Fruit fly (Drosophila melanogaster) whole organism, embryonic: ENCODE measurements around the gene janA.

ENCODE experiments used
- ATbp ChIP-seq: fragments of 200-800 bp; sonication (Bioruptor generic); optimal IDR thresholded peaks from 2 replicates; lab custom pipeline; 2017; ENCODE audit warnings: missing biosample characterization, mild to moderate bottlenecking, missing genetic modification characterization, missing genetic modification reagents
- CG10431 ChIP-seq: fragments of 200-800 bp; sonication (Bioruptor generic); optimal IDR thresholded peaks from 3 replicates; lab custom pipeline; 2018; ENCODE audit warnings: missing biosample characterization, mild to moderate bottlenecking, missing genetic modification characterization
- CG12236 ChIP-seq: fragments of 200-800 bp; sonication (Bioruptor generic); optimal IDR thresholded peaks from 2 replicates; lab custom pipeline; 2016; ENCODE audit warnings: missing biosample characterization, missing genetic modification characterization
- CG12391 ChIP-seq: fragments of 200-800 bp; sonication (Bioruptor generic); optimal IDR thresholded peaks from 3 replicates; lab custom pipeline; 2018; ENCODE audit warnings: missing biosample characterization, mild to moderate bottlenecking, missing genetic modification characterization, moderate library complexity
- CG13775 ChIP-seq: fragments of 200-800 bp; sonication (Bioruptor generic); optimal IDR thresholded peaks from 3 replicates; lab custom pipeline; 2017; ENCODE audit warnings: missing biosample characterization, mild to moderate bottlenecking, missing genetic modification characterization
- CG14014 ChIP-seq: fragments of 200-800 bp; sonication (Bioruptor generic); IDR thresholded peaks from 2 replicates; pipeline ENCODE4 v1.3.6; 2022; ENCODE audit warnings: missing biosample characterization, missing genetic modification characterization
- CG14710 ChIP-seq: fragments of 200-800 bp; sonication (Bioruptor generic); optimal IDR thresholded peaks from 3 replicates; lab custom pipeline; 2019; ENCODE audit warnings: missing biosample characterization, mild to moderate bottlenecking, missing genetic modification characterization, moderate library complexity
- CG16813 ChIP-seq: fragments of 200-800 bp; sonication (Bioruptor generic); IDR thresholded peaks from 3 replicates; pipeline ENCODE4 v1.3.6; 2022; ENCODE audit warnings: missing biosample characterization, missing genetic modification characterization; ENCODE audit not compliant: partially characterized antibody
- CG17361 ChIP-seq: fragments of 200-800 bp; sonication (Bioruptor generic); IDR thresholded peaks from 3 replicates; pipeline ENCODE4 v1.3.6; 2022; ENCODE audit warnings: missing biosample characterization, missing genetic modification characterization
- CG18262 ChIP-seq: fragments of 200-800 bp; optimal IDR thresholded peaks from 3 replicates; lab custom pipeline; 2019; ENCODE audit warnings: missing biosample characterization, mild to moderate bottlenecking, missing genetic modification characterization, moderate library complexity
- CG18764 ChIP-seq: fragments of 200-800 bp; sonication (Bioruptor generic); optimal IDR thresholded peaks from 3 replicates; lab custom pipeline; 2016; ENCODE audit warnings: missing biosample characterization, missing genetic modification characterization
- CG2678 ChIP-seq: fragments of 200-800 bp; sonication (Bioruptor generic); optimal IDR thresholded peaks from 3 replicates; lab custom pipeline; 2019; ENCODE audit warnings: missing biosample characterization, mild to moderate bottlenecking, missing genetic modification characterization, moderate library complexity
- CG2712 ChIP-seq: fragments of 200-800 bp; optimal IDR thresholded peaks from 3 replicates; lab custom pipeline; 2019; ENCODE audit warnings: missing biosample characterization, mild to moderate bottlenecking, missing genetic modification characterization, moderate library complexity
- CG31441 ChIP-seq: fragments of 200-800 bp; sonication (Bioruptor generic); IDR thresholded peaks from 2 replicates; pipeline ENCODE4 v1.3.6; 2022; ENCODE audit warnings: missing biosample characterization, missing genetic modification characterization
- CG32532 ChIP-seq: fragments of 200-800 bp; sonication (Bioruptor generic); IDR thresholded peaks from 2 replicates; pipeline ENCODE4 v1.3.6; 2022; ENCODE audit warnings: missing biosample characterization, missing genetic modification characterization
- CG8924 ChIP-seq: fragments of 200-800 bp; optimal IDR thresholded peaks from 3 replicates; lab custom pipeline; 2019; ENCODE audit warnings: missing biosample characterization, mild to moderate bottlenecking, missing genetic modification characterization, moderate library complexity
- Deaf1 ChIP-seq: fragments of 200-800 bp; optimal IDR thresholded peaks from 3 replicates; lab custom pipeline; 2019; ENCODE audit warnings: missing biosample characterization, mild to moderate bottlenecking, missing genetic modification characterization, moderate library complexity
- Eip74EF ChIP-seq, 2 experiments: fragments of 200-800 bp in 1 of 2; fragments of >200 bp in 1 of 2; sonication (Bioruptor generic) in 1 of 2; optimal IDR thresholded peaks; 2 replicates each; lab custom pipeline; 2017 to 2019; ENCODE audit warnings: missing biosample characterization in 2 of 2, missing genetic modification characterization in 2 of 2, mild to moderate bottlenecking in 1 of 2, moderate library complexity in 1 of 2
- GATAe ChIP-seq: fragments of 200-800 bp; sonication (Bioruptor generic); conservative IDR thresholded peaks from 2 replicates; pipeline ENCODE4 v1.3.6; 2022; ENCODE audit warnings: missing biosample characterization, missing genetic modification characterization
- H2.0 ChIP-seq: fragments of 200-800 bp; sonication (Bioruptor generic); IDR thresholded peaks from 2 replicates; pipeline ENCODE4 v1.3.6; 2022; ENCODE audit warnings: missing biosample characterization, missing genetic modification characterization
- Lim3 ChIP-seq: fragments of 200-800 bp; sonication (Bioruptor generic); IDR thresholded peaks from 2 replicates; pipeline ENCODE4 v1.3.6; 2022; ENCODE audit warnings: missing biosample characterization, missing genetic modification characterization
- Med ChIP-seq: fragments of 200-800 bp; sonication (Bioruptor generic); peaks from one replicate; lab custom pipeline; 2016; ENCODE audit warnings: missing biosample characterization, missing genetic modification characterization, mild to moderate bottlenecking, inconsistent platforms, moderate library complexity
- Nf-YB ChIP-seq: fragments of 200-800 bp; sonication (Bioruptor generic); optimal IDR thresholded peaks from 3 replicates; lab custom pipeline; 2019; ENCODE audit warnings: missing biosample characterization, mild to moderate bottlenecking, missing genetic modification characterization, moderate library complexity
- Oli ChIP-seq: fragments of 200-800 bp; sonication (Bioruptor generic); optimal IDR thresholded peaks from 2 replicates; lab custom pipeline; 2018; ENCODE audit warnings: missing biosample characterization, mild to moderate bottlenecking, missing genetic modification characterization, moderate library complexity
- Pdp1 ChIP-seq, 2 experiments: fragments of 200-800 bp; sonication (Bioruptor generic); optimal IDR thresholded peaks; 3 replicates each; lab custom pipeline; 2016; ENCODE audit warnings: missing biosample characterization in 2 of 2, missing genetic modification characterization in 2 of 2, mild to moderate bottlenecking in 1 of 2, moderate library complexity in 1 of 2
- Rfx ChIP-seq: fragments of 200-800 bp; sonication (Bioruptor generic); IDR thresholded peaks from 2 replicates; pipeline ENCODE4 v1.3.6; 2022; ENCODE audit warnings: missing biosample characterization, missing genetic modification characterization
- Sox100B ChIP-seq: fragments of 200-800 bp; sonication (Bioruptor generic); optimal IDR thresholded peaks from 3 replicates; lab custom pipeline; 2018; ENCODE audit warnings: missing biosample characterization, mild to moderate bottlenecking, missing genetic modification characterization
- Ssrp ChIP-seq: fragments of 200-800 bp; sonication (Bioruptor generic); optimal IDR thresholded peaks from 2 replicates; lab custom pipeline; 2018; ENCODE audit warnings: missing biosample characterization, mild to moderate bottlenecking, missing genetic modification characterization, moderate library complexity
- Xbp1 ChIP-seq: fragments of 200-800 bp; sonication (Bioruptor generic); optimal IDR thresholded peaks from 3 replicates; lab custom pipeline; 2016; ENCODE audit warnings: missing biosample characterization, mild to moderate bottlenecking, missing genetic modification characterization
- ash1 ChIP-seq: fragments of 200-800 bp; sonication (Bioruptor generic); optimal IDR thresholded peaks from 2 replicates; lab custom pipeline; 2018; ENCODE audit warnings: missing biosample characterization, mild to moderate bottlenecking, missing genetic modification characterization
- dan ChIP-seq: fragments of 200-800 bp; sonication (Bioruptor generic); IDR thresholded peaks from 2 replicates; pipeline ENCODE4 v1.3.6; 2022; ENCODE audit warnings: missing biosample characterization, missing genetic modification characterization
- dmrt11E ChIP-seq: fragments of 200-800 bp; sonication (Bioruptor generic); optimal IDR thresholded peaks from 3 replicates; lab custom pipeline; 2018; ENCODE audit warnings: missing biosample characterization, mild to moderate bottlenecking, missing genetic modification characterization, moderate library complexity
- dmrt99B ChIP-seq: fragments of 200-800 bp; sonication (Bioruptor generic); optimal IDR thresholded peaks from 2 replicates; lab custom pipeline; 2018; ENCODE audit warnings: missing biosample characterization, mild to moderate bottlenecking, missing genetic modification characterization, moderate library complexity
- jing ChIP-seq: fragments of 200-800 bp; sonication (Bioruptor generic); optimal IDR thresholded peaks from 2 replicates; lab custom pipeline; 2018; ENCODE audit warnings: missing biosample characterization, mild to moderate bottlenecking, missing genetic modification characterization
- jumu ChIP-seq: fragments of 200-800 bp; sonication (Bioruptor generic); optimal IDR thresholded peaks from 3 replicates; lab custom pipeline; 2016; ENCODE audit warnings: missing biosample characterization, missing genetic modification characterization
- lab ChIP-seq: fragments of 200-800 bp; sonication (Bioruptor generic); optimal IDR thresholded peaks from 3 replicates; lab custom pipeline; 2017; ENCODE audit warnings: missing biosample characterization, missing genetic modification characterization, mild to moderate bottlenecking, moderate library complexity, missing genetic modification reagents
- nmo ChIP-seq: fragments of 200-800 bp; sonication (Bioruptor generic); optimal IDR thresholded peaks from 2 replicates; lab custom pipeline; 2018; ENCODE audit warnings: missing biosample characterization, mild to moderate bottlenecking, missing genetic modification characterization, moderate library complexity
- p53 ChIP-seq: fragments of 200-800 bp; sonication (Bioruptor generic); optimal IDR thresholded peaks from 2 replicates; lab custom pipeline; 2016; ENCODE audit warnings: missing biosample characterization, missing genetic modification characterization
- ranshi ChIP-seq: fragments of 200-800 bp; sonication (Bioruptor generic); IDR thresholded peaks from 2 replicates; pipeline ENCODE4 v1.3.6; 2022; ENCODE audit warnings: missing biosample characterization, missing genetic modification characterization
- sima ChIP-seq: fragments of 200-800 bp; sonication (Bioruptor generic); optimal IDR thresholded peaks from 2 replicates; lab custom pipeline; 2016; ENCODE audit warnings: missing biosample characterization, missing genetic modification characterization
- sisA ChIP-seq: fragments of 200-800 bp; sonication (Bioruptor generic); IDR thresholded peaks from 2 replicates; pipeline ENCODE4 v1.3.6; 2022; ENCODE audit warnings: missing biosample characterization, missing genetic modification characterization
- slbo ChIP-seq: fragments of 200-800 bp; sonication (Bioruptor generic); IDR thresholded peaks from 2 replicates; pipeline ENCODE4 v1.3.6; 2022; ENCODE audit warnings: missing biosample characterization, missing genetic modification characterization
- ssp ChIP-seq: fragments of 200-800 bp; sonication (Bioruptor generic); IDR thresholded peaks from 2 replicates; pipeline ENCODE4 v1.3.6; 2022; ENCODE audit warnings: missing biosample characterization, missing genetic modification characterization
- zen ChIP-seq: fragments of 200-800 bp; sonication (Bioruptor generic); optimal IDR thresholded peaks from 3 replicates; lab custom pipeline; 2018; ENCODE audit warnings: missing biosample characterization, mild to moderate bottlenecking, missing genetic modification characterization, moderate library complexity
- zfh1 ChIP-seq: fragments of 200-800 bp; sonication (Bioruptor generic); IDR thresholded peaks from 3 replicates; pipeline ENCODE4 v1.3.6; 2022; ENCODE audit warnings: missing biosample characterization, missing genetic modification characterization

janA gene

DNA sequence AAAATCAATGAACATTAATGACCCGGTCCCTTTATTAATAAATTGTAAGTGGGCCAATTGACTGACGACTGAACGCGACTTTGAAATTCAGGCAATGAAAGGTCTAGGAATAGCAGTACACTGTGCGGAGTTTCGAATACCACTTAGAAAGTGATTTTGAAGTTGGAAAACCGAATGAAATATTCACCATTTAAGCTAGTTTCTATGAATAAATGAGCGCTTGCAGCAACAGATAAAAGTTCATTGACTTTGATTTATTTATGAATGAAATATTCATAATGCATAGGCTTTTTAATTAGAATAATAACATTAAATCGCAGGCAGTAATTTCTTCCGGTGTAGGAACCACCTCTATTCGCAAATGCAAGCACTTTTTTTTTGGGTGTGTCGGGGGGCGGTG lies 18.3 kb downstream of the janA start (continued):
- TF ChIP-seq CG8924 (peak; percentile 8), ranshi (GFP tag; lab: Robert Waterston, UW) (peak; percentile 9; the same call in 1 of the 2 replicates), CG18764 (GFP tag; lab: Kevin White, UChicago) (no peak), dmrt11E (tag; lab: Kevin White, UChicago) (peak; percentile 1), CG17361 (GFP tag; lab: Robert Waterston, UW) (0 out of 3 replicates have a peak, but pooled peaks have one; percentile 16), Xbp1 (GFP tag; lab: Kevin White, UChicago) (peak; percentile 29), zen (tag; lab: Kevin White, UChicago) (no peak), Sox100B (GFP tag; lab: Kevin White, UChicago) (no peak), CG14710 (tag; lab: Kevin White, UChicago) (peak; percentile 2), Med (GFP tag; lab: Kevin White, UChicago) (peak; percentile 22), Deaf1 (tag; lab: Kevin White, UChicago) (no peak), sisA (GFP tag; lab: Robert Waterston, UW) (peak; percentile 29; the same call in 1 of the 2 replicates), Ssrp (tag; lab: Kevin White, UChicago) (peak; percentile 40), GATAe (GFP tag; lab: Robert Waterston, UW) (no peak), Eip74EF (GFP tag; optimal IDR thresholded peaks at IDR 0.05; lab: Kevin White, UChicago) (no peak), Oli (tag; lab: Kevin White, UChicago) (peak; percentile 33), ssp (no peak), slbo (peak; percentile 34; the same call in 1 of the 2 replicates), sima (GFP tag; lab: Kevin White, UChicago) (no peak), CG12391 (tag; lab: Kevin White, UChicago) (peak; percentile 30), CG16813 (GFP tag; lab: Robert Waterston, UW) (no peak), jumu (GFP tag; lab: Kevin White, UChicago) (no peak), CG14014 (GFP tag; lab: Robert Waterston, UW) (0 out of 2 replicates have a peak, but pooled peaks have one; percentile 27), ATbp (GFP tag; lab: Kevin White, UChicago) (peak; percentile 45), Rfx (GFP tag; lab: Robert Waterston, UW) (peak; percentile 47), CG18262 (tag; lab: Kevin White, UChicago) (peak; percentile 32), jing (GFP tag; lab: Kevin White, UChicago) (no peak), p53 (GFP tag; lab: Kevin White, UChicago) (no peak), Pdp1 (GFP tag; optimal IDR thresholded peaks at IDR 0.05; lab: Kevin White, UChicago) (no peak), Lim3 (no peak), CG32532 (peak; percentile 27; the same call in 1 of the 2 replicates), lab (peak; percentile 13), ash1 (GFP tag; lab: Kevin White, UChicago) (no peak), dmrt99B (tag; lab: Kevin White, UChicago) (peak; percentile 43), dan (GFP tag; lab: Robert Waterston, UW) (no peak), CG2712 (tag; lab: Kevin White, UChicago) (peak; percentile 30), Nf-YB (GFP tag; lab: Kevin White, UChicago) (no peak), CG12236 (GFP tag; lab: Kevin White, UChicago) (no peak), zfh1 (GFP tag; lab: Robert Waterston, UW) (0 out of 3 replicates have a peak, but pooled peaks have one; percentile 46), CG10431 (GFP tag; lab: Kevin White, UChicago) (no peak), nmo (GFP tag; lab: Kevin White, UChicago) (peak; percentile 12), CG2678 (tag; lab: Kevin White, UChicago) (peak; percentile 38), CG31441 (GFP tag; lab: Robert Waterston, UW) (peak; percentile 24; the same call in 1 of the 2 replicates), H2.0 (GFP tag; lab: Robert Waterston, UW) (no peak), CG13775 (GFP tag; lab: Kevin White, UChicago) (no peak)
